Fruit fly (Drosophila melanogaster): ENCODE measurements around the gene CG43248.

The CG43248 gene

dm6 chr3L:15493886-15494598 lies 37.2 kb downstream of the CG43248 start:
- TF ChIP-seq Vsx2 (GFP tag; optimal IDR thresholded peaks at IDR 0.05; ENCODE audit: partially characterized antibody), result peak; percentile 80
- TF ChIP-seq CrebA (GFP tag; optimal IDR thresholded peaks at IDR 0.05; ENCODE audit: borderline replicate concordance), result no peak
- peak in 1 of 2 experiments; percentile 30 for TF ChIP-seq dl (GFP tag; optimal IDR thresholded peaks at IDR 0.05; ENCODE audit: insufficient read depth in 1 of 2, partially characterized antibody in 2 of 2)
- no peak for TF ChIP-seq tai (GFP tag; optimal IDR thresholded peaks at IDR 0.05)
- peak; percentile 56 for TF ChIP-seq Dif (GFP tag; optimal IDR thresholded peaks at IDR 0.05; ENCODE audit: partially characterized antibody)

DNA sequence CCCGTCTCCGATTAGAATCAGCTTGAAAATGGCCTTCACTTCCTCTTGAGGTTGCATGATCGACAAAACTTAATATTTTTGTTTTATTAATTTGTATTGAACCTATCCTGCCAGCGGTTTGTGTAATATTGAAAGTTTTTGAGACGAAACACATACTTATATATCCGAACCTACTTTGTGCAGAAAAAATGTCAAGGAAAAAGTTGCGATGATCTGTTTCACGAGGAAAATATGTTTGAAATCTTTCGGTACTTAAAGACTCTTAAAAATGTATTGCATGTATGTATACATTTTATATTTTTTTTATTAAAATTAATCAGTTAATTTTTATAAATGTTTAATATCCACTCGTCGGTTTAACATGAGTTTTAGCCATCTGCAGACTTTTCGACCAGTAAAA lies 46.0 kb downstream of the CG43248 start, which contains the start of gene Ran-like:
Gene Ran-like, minus strand, starts transcription at position 101 of the 400 bp plus-strand sequence.
- TF ChIP-seq pan (optimal IDR thresholded peaks at IDR 0.05) (no peak), dsf (GFP tag; optimal IDR thresholded peaks at IDR 0.05; ENCODE audit: borderline replicate concordance) (no peak), Hnf4 (GFP tag; optimal IDR thresholded peaks at IDR 0.05) (no peak), woc (GFP tag; optimal IDR thresholded peaks at IDR 0.05) (no peak), lola (GFP tag; optimal IDR thresholded peaks at IDR 0.05) (no peak), brk (GFP tag; optimal IDR thresholded peaks at IDR 0.05) (no peak), fru (GFP tag; optimal IDR thresholded peaks at IDR 0.05) (no peak), usp (GFP tag; optimal IDR thresholded peaks at IDR 0.05) (no peak), jim (GFP tag; optimal IDR thresholded peaks at IDR 0.05) (no peak), Abd-B (GFP tag; optimal IDR thresholded peaks at IDR 0.05) (no peak), sage (GFP tag; optimal IDR thresholded peaks at IDR 0.05) (no peak), GATAd (GFP tag; optimal IDR thresholded peaks at IDR 0.05) (no peak), br (GFP tag; optimal IDR thresholded peaks at IDR 0.05) (no peak), CG9705 (GFP tag; optimal IDR thresholded peaks at IDR 0.05) (no peak)

Measured in whole organism, wandering third instar larva.